Worm (Caenorhabditis elegans) whole organism, late embryonic: Measurements from ENCODE around the gene clec-168.

Source experiments
- ama-1 ChIP-seq: fragments of 150-350 bp; optimal IDR thresholded peaks from 2 replicates; lab custom pipeline; 2014
- elt-2 ChIP-seq: sonication (generic microtip); optimal IDR thresholded peaks from 2 replicates; lab custom pipeline; 2016; ENCODE audit warnings: missing genetic modification reagents, missing genetic modification characterization, missing compliant biosample characterization
- elt-4 ChIP-seq: sonication (generic microtip); optimal IDR thresholded peaks from 2 replicates; lab custom pipeline; 2016; ENCODE audit warnings: missing genetic modification characterization, missing compliant biosample characterization
- eyg-1 ChIP-seq: sonication (generic microtip); optimal IDR thresholded peaks from 2 replicates; lab custom pipeline; 2016; ENCODE audit warnings: missing genotype, missing genetic modification characterization, missing compliant biosample characterization
- fkh-10 ChIP-seq: fragments of 150-350 bp; optimal IDR thresholded peaks from 2 replicates; lab custom pipeline; 2014; ENCODE audit warnings: missing biosample characterization, missing genetic modification reagents, missing genetic modification characterization
- mec-3 ChIP-seq: sonication (generic microtip); optimal IDR thresholded peaks from 2 replicates; lab custom pipeline; 2016; ENCODE audit warnings: borderline replicate concordance, missing genetic modification characterization, missing compliant biosample characterization
- nhr-11 ChIP-seq: fragments of 150-350 bp; optimal IDR thresholded peaks from 2 replicates; lab custom pipeline; 2014; ENCODE audit warnings: missing biosample characterization, missing genetic modification characterization
- npax-4 ChIP-seq: sonication (generic microtip); optimal IDR thresholded peaks from 2 replicates; lab custom pipeline; 2016; ENCODE audit warnings: missing genetic modification characterization, missing compliant biosample characterization
- pha-4 ChIP-seq: fragments of 150-350 bp; optimal IDR thresholded peaks from 2 replicates; lab custom pipeline; 2018; ENCODE audit warnings: missing biosample characterization, missing genetic modification reagents, missing genetic modification characterization
- pqm-1 ChIP-seq: sonication (generic microtip); optimal IDR thresholded peaks from 2 replicates; lab custom pipeline; 2016; ENCODE audit warnings: missing genetic modification characterization, missing compliant biosample characterization
- pros-1 ChIP-seq: fragments of 150-350 bp; optimal IDR thresholded peaks from 2 replicates; lab custom pipeline; 2014; ENCODE audit warnings: missing biosample characterization, missing genetic modification reagents, missing genetic modification characterization

DNA sequence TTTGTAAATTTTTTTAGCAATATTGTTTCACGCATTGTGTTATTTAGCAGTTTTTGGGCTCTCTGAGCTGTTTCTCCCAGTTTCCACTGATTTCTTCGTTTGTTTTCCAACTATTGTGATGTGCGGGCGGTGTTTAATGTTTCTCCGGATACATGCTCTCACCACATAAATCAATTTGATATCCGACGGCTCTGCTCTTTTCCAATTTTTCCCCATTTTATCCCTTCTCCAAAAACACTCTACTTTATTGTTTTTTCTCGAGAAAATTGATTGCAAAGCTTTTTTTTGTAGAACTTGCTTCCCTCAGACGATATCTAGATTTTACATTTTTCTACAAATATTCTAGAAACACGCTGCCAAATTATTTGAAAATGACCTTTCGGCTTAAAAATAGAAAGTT lies 41.2 kb upstream of the clec-168 start:
- TF ChIP-seq elt-2 (no peak), fkh-10 (GFP tag; lab: Kevin White, UChicago) (no peak), eyg-1 (tag; lab: Kevin White, UChicago) (no peak), pros-1 (no peak), mec-3 (no peak), pqm-1 (tag; lab: Kevin White, UChicago) (no peak), elt-4 (no peak), nhr-11 (tag; lab: Kevin White, UChicago) (no peak), npax-4 (tag; lab: Kevin White, UChicago) (no peak), ama-1 (lab: Kevin White, UChicago) (no peak), pha-4 (tag; lab: Kevin White, UChicago) (no peak)
